Worm (Caenorhabditis elegans) whole organism, young adult: ENCODE results near the gene tsp-1.

Experiments
- K11D2.4 ChIP-seq: fragments of 200-800 bp; sonication (Bioruptor generic); IDR thresholded peaks from 2 replicates; pipeline ENCODE4 v1.3.6; 2022; ENCODE audit warnings: missing genetic modification reagents, missing genetic modification characterization, missing compliant biosample characterization
- dpff-1 ChIP-seq: sonication (generic microtip); optimal IDR thresholded peaks from 2 replicates; lab custom pipeline; 2017; ENCODE audit warnings: mild to moderate bottlenecking, missing genetic modification characterization, missing compliant biosample characterization
- hlh-12 ChIP-seq: sonication (generic microtip); optimal IDR thresholded peaks from 2 replicates; lab custom pipeline; 2016; ENCODE audit warnings: missing genetic modification characterization, missing compliant biosample characterization
- lin-26 ChIP-seq: fragments of 200-800 bp; sonication (Bioruptor generic); IDR thresholded peaks from 2 replicates; pipeline ENCODE4 v1.3.6; 2022; ENCODE audit warnings: missing genetic modification reagents, missing genetic modification characterization, missing compliant biosample characterization
- snpc-1.3 ChIP-seq: sonication (generic microtip); optimal IDR thresholded peaks from 2 replicates; lab custom pipeline; 2017; ENCODE audit warnings: missing genetic modification characterization, mild to moderate bottlenecking, missing compliant biosample characterization, antibody characterized with exemption, moderate library complexity, missing genotype, missing genetic modification reagents; ENCODE audit not compliant: insufficient read depth
- sptf-2 ChIP-seq: fragments of 200-800 bp; sonication (Bioruptor generic); optimal IDR thresholded peaks from 2 replicates; lab custom pipeline; 2018; ENCODE audit warnings: mild to moderate bottlenecking, missing genetic modification characterization, missing compliant biosample characterization
- unc-62 ChIP-seq: fragments of 150-350 bp; optimal IDR thresholded peaks from 2 replicates; lab custom pipeline; 2014; ENCODE audit warnings: missing biosample characterization, missing genetic modification reagents, missing genetic modification characterization
- xnd-1 ChIP-seq: sonication (generic microtip); optimal IDR thresholded peaks from 2 replicates; lab custom pipeline; 2016; ENCODE audit warnings: missing genotype, missing genetic modification reagents, missing genetic modification characterization, missing compliant biosample characterization
- ztf-25 ChIP-seq: fragments of 200-800 bp; sonication (Bioruptor generic); IDR thresholded peaks from 2 replicates; pipeline ENCODE4 v1.3.6; 2022; ENCODE audit warnings: missing genetic modification reagents, missing genetic modification characterization, missing compliant biosample characterization

DNA sequence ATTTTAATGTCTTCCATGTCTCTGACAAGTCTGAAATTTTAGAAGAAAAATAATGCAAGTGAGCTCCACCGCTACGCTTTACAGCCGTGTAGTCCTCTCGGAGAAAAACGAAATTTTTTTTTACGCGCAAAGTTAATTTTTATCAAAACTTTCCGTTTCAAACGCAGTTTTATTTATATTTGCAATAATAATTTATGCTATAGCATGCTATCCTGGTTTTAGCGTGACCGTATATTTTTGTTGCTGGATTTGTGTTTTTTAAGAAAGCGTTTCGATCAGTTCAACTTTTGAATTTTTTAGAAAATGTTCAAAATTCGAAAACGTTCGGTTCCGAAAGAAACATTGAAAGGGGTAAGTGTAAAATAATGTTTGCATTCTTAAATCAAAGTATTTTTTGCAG, 47.5 kb downstream of the tsp-1 start, which contains the start of gene C50C3.1:
- TF ChIP-seq sptf-2 (no peak), lin-26 (GFP tag; lab: Robert Waterston, UW) (no peak), dpff-1 (tag; lab: Kevin White, UChicago) (no peak), ztf-25 (GFP tag; lab: Robert Waterston, UW) (no peak), unc-62 (GFP tag; lab: Kevin White, UChicago) (no peak), snpc-1.3 (no peak), K11D2.4 (GFP tag; lab: Robert Waterston, UW) (no peak), xnd-1 (tag; lab: Kevin White, UChicago) (no peak), hlh-12 (tag; lab: Kevin White, UChicago) (no peak)
